Fruit fly (Drosophila melanogaster) whole organism, prepupa: ENCODE results near the gene CG6974.

Source experiments
- Blimp-1 ChIP-seq: fragments of 200-800 bp; sonication (Bioruptor generic); optimal IDR thresholded peaks from 3 replicates; lab custom pipeline; 2017; ENCODE audit warnings: missing biosample characterization, missing genetic modification characterization, mild to moderate bottlenecking, moderate library complexity, missing genetic modification reagents
- CG10631 ChIP-seq: fragments of 200-800 bp; sonication (Bioruptor generic); optimal IDR thresholded peaks from 2 replicates; lab custom pipeline; 2016; ENCODE audit warnings: missing biosample characterization, missing genetic modification characterization
- CG10669 ChIP-seq: fragments of 200-800 bp; sonication (Bioruptor generic); optimal IDR thresholded peaks from 3 replicates; lab custom pipeline; 2018; ENCODE audit warnings: missing biosample characterization, mild to moderate bottlenecking, missing genetic modification characterization, moderate library complexity
- CG11294 ChIP-seq: fragments of 200-800 bp; sonication (Bioruptor generic); IDR thresholded peaks from 2 replicates; pipeline ENCODE4 v1.3.6; 2022; ENCODE audit warnings: missing biosample characterization, missing genetic modification characterization
- CG11762 ChIP-seq: fragments of 200-800 bp; sonication (Bioruptor generic); optimal IDR thresholded peaks from 3 replicates; lab custom pipeline; 2016; ENCODE audit warnings: missing biosample characterization, missing genetic modification characterization; ENCODE audit not compliant: insufficient read depth
- CG15336 ChIP-seq: fragments of 200-800 bp; sonication (Bioruptor generic); IDR thresholded peaks from 2 replicates; pipeline ENCODE4 v1.3.6; 2022; ENCODE audit warnings: missing biosample characterization, missing genetic modification characterization
- CG1621 ChIP-seq: fragments of 200-800 bp; sonication (Bioruptor generic); optimal IDR thresholded peaks from 3 replicates; lab custom pipeline; 2018; ENCODE audit warnings: missing biosample characterization, mild to moderate bottlenecking, missing genetic modification characterization
- CG16779 ChIP-seq: fragments of 200-800 bp; sonication (Bioruptor generic); optimal IDR thresholded peaks from 3 replicates; lab custom pipeline; 2017; ENCODE audit warnings: missing biosample characterization, mild to moderate bottlenecking, missing genetic modification characterization
- CG3032 ChIP-seq: fragments of 200-800 bp; optimal IDR thresholded peaks from 2 replicates; lab custom pipeline; 2019; ENCODE audit warnings: missing biosample characterization, mild to moderate bottlenecking, missing genetic modification characterization, moderate library complexity
- CG31627 ChIP-seq: fragments of 200-800 bp; sonication (Bioruptor generic); optimal IDR thresholded peaks from 3 replicates; lab custom pipeline; 2016; ENCODE audit warnings: missing biosample characterization, missing genetic modification characterization
- CG34406 ChIP-seq: fragments of 200-800 bp; sonication (Bioruptor generic); optimal IDR thresholded peaks from 3 replicates; lab custom pipeline; 2016; ENCODE audit warnings: missing biosample characterization, missing genetic modification characterization
- CG3919 ChIP-seq: fragments of 200-800 bp; sonication (Bioruptor generic); optimal IDR thresholded peaks from 3 replicates; lab custom pipeline; 2016; ENCODE audit warnings: missing biosample characterization, missing genetic modification characterization
- CG4318 ChIP-seq: fragments of 200-800 bp; sonication (Bioruptor generic); optimal IDR thresholded peaks from 3 replicates; lab custom pipeline; 2017; ENCODE audit warnings: missing biosample characterization, mild to moderate bottlenecking, missing genetic modification characterization
- CG6163 ChIP-seq: fragments of 200-800 bp; sonication (Bioruptor generic); IDR thresholded peaks from 3 replicates; pipeline ENCODE4 v1.3.6; 2022; ENCODE audit warnings: missing biosample characterization, missing genetic modification characterization
- CG6276 ChIP-seq: fragments of 200-800 bp; sonication (Bioruptor generic); optimal IDR thresholded peaks from 2 replicates; lab custom pipeline; 2017; ENCODE audit warnings: missing biosample characterization, mild to moderate bottlenecking, missing genetic modification characterization
- CG6792 ChIP-seq: fragments of 200-800 bp; sonication (Bioruptor generic); optimal IDR thresholded peaks from 3 replicates; lab custom pipeline; 2016; ENCODE audit warnings: missing biosample characterization, missing genetic modification characterization
- CG6808 ChIP-seq: fragments of 200-800 bp; sonication (Bioruptor generic); optimal IDR thresholded peaks from 3 replicates; lab custom pipeline; 2017; ENCODE audit warnings: missing biosample characterization, missing genetic modification characterization, mild to moderate bottlenecking, moderate library complexity, missing genetic modification reagents
- CG7368 ChIP-seq: fragments of 200-800 bp; sonication (Bioruptor generic); optimal IDR thresholded peaks from 3 replicates; lab custom pipeline; 2016; ENCODE audit warnings: missing biosample characterization, missing genetic modification characterization
- CG8119 ChIP-seq: fragments of 200-800 bp; sonication (Bioruptor generic); IDR thresholded peaks from 3 replicates; pipeline ENCODE4 v1.3.6; 2022; ENCODE audit warnings: missing biosample characterization, missing genetic modification characterization
- CG8319 ChIP-seq: fragments of 200-800 bp; sonication (Bioruptor generic); optimal IDR thresholded peaks from 3 replicates; lab custom pipeline; 2016; ENCODE audit warnings: missing biosample characterization, missing genetic modification characterization
- CG9139 ChIP-seq: fragments of 200-800 bp; sonication (Bioruptor generic); optimal IDR thresholded peaks from 3 replicates; lab custom pipeline; 2017; ENCODE audit warnings: missing biosample characterization, mild to moderate bottlenecking, missing genetic modification characterization
- Eip75B ChIP-seq: fragments of 200-800 bp; sonication (Bioruptor generic); optimal IDR thresholded peaks from 3 replicates; lab custom pipeline; 2016; ENCODE audit warnings: missing biosample characterization, missing genetic modification characterization
- Eip93F ChIP-seq: fragments of 200-800 bp; sonication (Bioruptor generic); optimal IDR thresholded peaks from 2 replicates; lab custom pipeline; 2016; ENCODE audit warnings: missing biosample characterization, mild to moderate bottlenecking, missing genetic modification characterization
- Ets21C ChIP-seq: fragments of 200-800 bp; sonication (Bioruptor generic); optimal IDR thresholded peaks from 3 replicates; lab custom pipeline; 2016; ENCODE audit warnings: missing biosample characterization, missing genetic modification characterization
- Ets96B ChIP-seq: fragments of 200-800 bp; optimal IDR thresholded peaks from 2 replicates; lab custom pipeline; 2019; ENCODE audit warnings: missing biosample characterization, mild to moderate bottlenecking, missing genetic modification characterization, moderate library complexity
- Hr38 ChIP-seq: sonication (Bioruptor generic); optimal IDR thresholded peaks from 2 replicates; lab custom pipeline; 2016; ENCODE audit warnings: missing biosample characterization, missing genetic modification characterization
- Hr39 ChIP-seq: fragments of 200-800 bp; sonication (Bioruptor generic); optimal IDR thresholded peaks from 2 replicates; lab custom pipeline; 2016; ENCODE audit warnings: missing biosample characterization, missing genetic modification characterization
- Met ChIP-seq: fragments of 200-800 bp; sonication (Bioruptor generic); optimal IDR thresholded peaks from 3 replicates; lab custom pipeline; 2016; ENCODE audit warnings: missing biosample characterization, missing genetic modification characterization
- OdsH ChIP-seq: fragments of 200-800 bp; sonication (Bioruptor generic); optimal IDR thresholded peaks from 3 replicates; lab custom pipeline; 2016; ENCODE audit warnings: missing biosample characterization, missing genetic modification characterization
- Sox102F ChIP-seq: fragments of 200-800 bp; sonication (Bioruptor generic); optimal IDR thresholded peaks from 2 replicates; lab custom pipeline; 2016; ENCODE audit warnings: missing biosample characterization, mild to moderate bottlenecking, missing genetic modification characterization
- Sox14 ChIP-seq: fragments of 200-800 bp; sonication (Bioruptor generic); optimal IDR thresholded peaks from 3 replicates; lab custom pipeline; 2016; ENCODE audit warnings: missing biosample characterization, missing genetic modification characterization
- Sox15 ChIP-seq: fragments of 200-800 bp; sonication (Bioruptor generic); optimal IDR thresholded peaks from 3 replicates; lab custom pipeline; 2016; ENCODE audit warnings: missing biosample characterization, missing genetic modification characterization
- achi ChIP-seq: fragments of 200-800 bp; sonication (Bioruptor generic); optimal IDR thresholded peaks from 3 replicates; lab custom pipeline; 2016; ENCODE audit warnings: missing biosample characterization, missing genetic modification characterization
- acj6 ChIP-seq: fragments of 200-800 bp; sonication (Bioruptor generic); optimal IDR thresholded peaks from 3 replicates; lab custom pipeline; 2016; ENCODE audit warnings: missing biosample characterization, missing genetic modification characterization
- cyc ChIP-seq: fragments of 200-800 bp; sonication (Bioruptor generic); optimal IDR thresholded peaks from 3 replicates; lab custom pipeline; 2016; ENCODE audit warnings: missing biosample characterization, missing genetic modification characterization
- dac ChIP-seq: fragments of 200-800 bp; sonication (Bioruptor generic); optimal IDR thresholded peaks from 2 replicates; lab custom pipeline; 2017; ENCODE audit warnings: missing biosample characterization, mild to moderate bottlenecking, missing genetic modification characterization
- eg ChIP-seq: fragments of 200-800 bp; sonication (Bioruptor generic); IDR thresholded peaks from 3 replicates; pipeline ENCODE4 v1.3.6; 2022; ENCODE audit warnings: missing biosample characterization, missing genetic modification characterization
- esn ChIP-seq: fragments of 200-800 bp; sonication (Bioruptor generic); optimal IDR thresholded peaks from 2 replicates; lab custom pipeline; 2016; ENCODE audit warnings: missing biosample characterization, mild to moderate bottlenecking, missing genetic modification characterization, moderate library complexity
- fd59A ChIP-seq: fragments of 200-800 bp; sonication (Bioruptor generic); optimal IDR thresholded peaks from 2 replicates; lab custom pipeline; 2017; ENCODE audit warnings: missing biosample characterization, mild to moderate bottlenecking, missing genetic modification characterization, missing genetic modification reagents
- fd85E ChIP-seq: fragments of 200-800 bp; sonication (Bioruptor generic); optimal IDR thresholded peaks from 3 replicates; lab custom pipeline; 2016; ENCODE audit warnings: missing biosample characterization, missing genetic modification characterization
- fkh ChIP-seq: fragments of 200-800 bp; sonication (Bioruptor generic); optimal IDR thresholded peaks from 3 replicates; lab custom pipeline; 2017; ENCODE audit warnings: missing biosample characterization, mild to moderate bottlenecking, missing genetic modification characterization, moderate library complexity
- lz ChIP-seq: fragments of 200-800 bp; sonication (Bioruptor generic); optimal IDR thresholded peaks from 3 replicates; lab custom pipeline; 2016; ENCODE audit warnings: missing biosample characterization, missing genetic modification characterization
- net ChIP-seq: fragments of 200-800 bp; sonication (Bioruptor generic); optimal IDR thresholded peaks from 3 replicates; lab custom pipeline; 2016; ENCODE audit warnings: missing biosample characterization, missing genetic modification characterization
- pdm3 ChIP-seq: fragments of 200-800 bp; sonication (Bioruptor generic); optimal IDR thresholded peaks from 3 replicates; lab custom pipeline; 2016; ENCODE audit warnings: missing biosample characterization, missing genetic modification characterization
- spab ChIP-seq: fragments of 200-800 bp; sonication (Bioruptor generic); optimal IDR thresholded peaks from 2 replicates; lab custom pipeline; 2017; ENCODE audit warnings: missing biosample characterization, mild to moderate bottlenecking, missing genetic modification characterization, missing genetic modification reagents
- svp ChIP-seq: fragments of 200-800 bp; sonication (Bioruptor generic); peaks from one replicate; lab custom pipeline; 2016; ENCODE audit warnings: missing biosample characterization, missing genetic modification characterization
- topi ChIP-seq: fragments of 200-800 bp; sonication (Bioruptor generic); optimal IDR thresholded peaks from 3 replicates; lab custom pipeline; 2016; ENCODE audit warnings: missing biosample characterization, missing genetic modification characterization
- vri ChIP-seq: fragments of 200-800 bp; sonication (Bioruptor generic); optimal IDR thresholded peaks from 3 replicates; lab custom pipeline; 2016; ENCODE audit warnings: missing biosample characterization, mild to moderate bottlenecking, missing genetic modification characterization

Gene CG6974

dm6 chr3R:15091680-15092343 is 12.7 kb upstream of the CG6974 start (continued):
- TF ChIP-seq topi (GFP tag; lab: Kevin White, UChicago) (no peak), svp (GFP tag; lab: Kevin White, UChicago) (no peak), cyc (GFP tag; lab: Kevin White, UChicago) (no peak), acj6 (no peak), CG10631 (no peak), CG6163 (GFP tag; lab: Robert Waterston, UW) (peak; percentile 82), CG10669 (GFP tag; lab: Kevin White, UChicago) (peak; percentile 44), fd85E (no peak), esn (GFP tag; lab: Kevin White, UChicago) (no peak), Hr38 (GFP tag; lab: Kevin White, UChicago) (no peak), fd59A (GFP tag; lab: Kevin White, UChicago) (peak; percentile 29), CG7368 (GFP tag; lab: Kevin White, UChicago) (no peak), vri (GFP tag; lab: Kevin White, UChicago) (no peak), CG11762 (GFP tag; lab: Kevin White, UChicago) (no peak), CG31627 (no peak), net (GFP tag; lab: Kevin White, UChicago) (peak; percentile 33), Eip93F (GFP tag; lab: Kevin White, UChicago) (no peak), CG8119 (GFP tag; lab: Robert Waterston, UW) (peak; percentile 71), CG6808 (GFP tag; lab: Kevin White, UChicago) (peak; percentile 77), CG6792 (GFP tag; lab: Kevin White, UChicago) (no peak), Ets21C (GFP tag; lab: Kevin White, UChicago) (no peak), eg (GFP tag; lab: Robert Waterston, UW) (peak; percentile 81), Blimp-1 (GFP tag; lab: Kevin White, UChicago) (no peak), CG16779 (peak; percentile 70), fkh (GFP tag; lab: Kevin White, UChicago) (peak; percentile 71), Met (GFP tag; lab: Kevin White, UChicago) (no peak), lz (GFP tag; lab: Kevin White, UChicago) (no peak), dac (GFP tag; lab: Kevin White, UChicago) (no peak), CG8319 (no peak)

DNA sequence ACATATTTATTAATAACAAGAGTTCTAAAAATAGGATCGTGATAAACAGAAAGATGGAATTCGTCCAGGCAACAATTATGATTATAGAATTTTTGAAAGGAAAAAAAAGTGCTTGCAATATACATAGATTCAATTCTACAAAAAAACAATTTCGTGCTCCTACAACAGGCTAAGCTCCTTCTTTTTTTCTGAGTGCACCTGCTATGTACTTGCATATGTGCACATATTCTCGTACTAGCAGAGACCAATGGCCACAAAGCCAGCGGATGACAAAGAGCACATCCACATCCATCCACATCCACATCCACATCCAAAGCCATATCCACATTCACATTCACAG is 10.8 kb upstream of the CG6974 start:
- peak; percentile 79 for TF ChIP-seq acj6
- TF ChIP-seq CG34406 (GFP tag; lab: Kevin White, UChicago) = peak; percentile 71
- TF ChIP-seq fd85E = no peak
- no peak for TF ChIP-seq fkh (GFP tag; lab: Kevin White, UChicago)
- TF ChIP-seq Met (GFP tag; lab: Kevin White, UChicago) = peak; percentile 55
- TF ChIP-seq svp (GFP tag; lab: Kevin White, UChicago) = peak; percentile 72
- TF ChIP-seq Ets21C (GFP tag; lab: Kevin White, UChicago) = no peak
- peak; percentile 45 for TF ChIP-seq cyc (GFP tag; lab: Kevin White, UChicago)
- peak; percentile 71 for TF ChIP-seq Eip75B (GFP tag; lab: Kevin White, UChicago)
- peak; percentile 67 for TF ChIP-seq spab (GFP tag; lab: Kevin White, UChicago)
- peak; percentile 83 for TF ChIP-seq Sox14
- no peak for TF ChIP-seq CG16779
- TF ChIP-seq CG3032 (tag; lab: Kevin White, UChicago) = peak; percentile 74
- peak; percentile 78 for TF ChIP-seq CG3919
- peak; percentile 66 for TF ChIP-seq CG1621 (tag; lab: Kevin White, UChicago)
- TF ChIP-seq Sox15 = peak; percentile 41
- TF ChIP-seq CG31627 = peak; percentile 32
- peak; percentile 76 for TF ChIP-seq pdm3 (GFP tag; lab: Kevin White, UChicago)
- TF ChIP-seq Hr39 (GFP tag; lab: Kevin White, UChicago) = peak; percentile 35
- TF ChIP-seq CG15336 (GFP tag; lab: Robert Waterston, UW) = peak; percentile 56
- no peak; the same call in 1 of the 2 replicates for TF ChIP-seq CG11294 (GFP tag; lab: Robert Waterston, UW)
- peak; percentile 2 for TF ChIP-seq CG6276 (GFP tag; lab: Kevin White, UChicago)
- peak; percentile 34 for TF ChIP-seq CG4318 (GFP tag; lab: Kevin White, UChicago)
- TF ChIP-seq lz (GFP tag; lab: Kevin White, UChicago) = peak; percentile 46
- TF ChIP-seq Ets96B (tag; lab: Kevin White, UChicago) = peak; percentile 82
- peak; percentile 77 for TF ChIP-seq OdsH
- peak; percentile 72 for TF ChIP-seq CG8119 (GFP tag; lab: Robert Waterston, UW)
- TF ChIP-seq CG6163 (GFP tag; lab: Robert Waterston, UW) = peak; percentile 73
- TF ChIP-seq topi (GFP tag; lab: Kevin White, UChicago) = peak; percentile 54
- peak; percentile 32 for TF ChIP-seq Sox102F
- TF ChIP-seq CG9139 = no peak
- peak; percentile 69 for TF ChIP-seq CG6808 (GFP tag; lab: Kevin White, UChicago)
- peak; percentile 77 for TF ChIP-seq achi (GFP tag; lab: Kevin White, UChicago)
- TF ChIP-seq esn (GFP tag; lab: Kevin White, UChicago) = peak; percentile 52
- no peak for TF ChIP-seq vri (GFP tag; lab: Kevin White, UChicago)
